Fruit fly (Drosophila melanogaster): ENCODE data around the gene IA-2.

DNA sequence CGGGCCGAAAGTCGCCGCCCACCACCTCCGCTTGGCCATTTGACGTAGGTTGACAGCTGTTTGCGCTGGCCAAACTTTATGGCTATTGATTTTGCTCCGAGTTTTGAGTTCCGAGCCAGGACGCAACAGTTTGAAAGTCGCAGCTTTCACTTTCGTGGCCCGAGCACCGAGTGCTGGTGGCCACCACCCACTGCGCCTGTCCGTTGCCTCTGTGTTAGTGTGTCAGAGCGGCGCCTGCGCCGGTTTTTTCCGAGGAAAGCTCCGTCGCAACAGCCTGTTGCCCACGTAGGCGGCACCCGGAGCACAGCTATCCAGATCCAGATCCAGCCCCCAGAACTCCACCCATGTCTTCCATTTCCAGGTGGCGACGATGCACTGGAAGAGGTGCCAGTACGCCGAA is 993 bp upstream of the IA-2 start:
- no peak for TF ChIP-seq CG8478 (optimal IDR thresholded peaks at IDR 0.05)
- TF ChIP-seq pan (optimal IDR thresholded peaks at IDR 0.05), result no peak

All from whole organism.